Worm (Caenorhabditis elegans): ENCODE data around the gene tag-280.

ce11 chrII:12457275-12457674, 3.2 kb upstream of the tag-280 start, which contains the start of gene sre-38:
- no peak for TF ChIP-seq dve-1 (tag; optimal IDR thresholded peaks at IDR 0.05)
- TF ChIP-seq sox-2 (GFP tag; IDR thresholded peaks at IDR 0.05): no peak
- no peak for TF ChIP-seq fkh-10 (GFP tag; optimal IDR thresholded peaks at IDR 0.05)
- TF ChIP-seq nhr-11 (tag; optimal IDR thresholded peaks at IDR 0.05): no peak
- no peak for TF ChIP-seq T23F11.4 (GFP tag; optimal IDR thresholded peaks at IDR 0.05)
- TF ChIP-seq sox-4 (tag; optimal IDR thresholded peaks at IDR 0.05): no peak
- TF ChIP-seq unc-55 (GFP tag; optimal IDR thresholded peaks at IDR 0.05): no peak
- no peak for TF ChIP-seq dmd-4 (tag; optimal IDR thresholded peaks at IDR 0.05; ENCODE audit: borderline replicate concordance)
- TF ChIP-seq ahr-1 (tag; optimal IDR thresholded peaks at IDR 0.05): no peak
- no peak for TF ChIP-seq ama-1 (optimal IDR thresholded peaks at IDR 0.05)
- TF ChIP-seq pat-9 (tag; optimal IDR thresholded peaks at IDR 0.05): no peak
